Worm (Caenorhabditis elegans) whole organism, late embryonic: Measurements from ENCODE around the gene Y46G5A.22.

Experiments
- ama-1 ChIP-seq: fragments of 150-350 bp; optimal IDR thresholded peaks from 2 replicates; lab custom pipeline; 2014
- ceh-34 ChIP-seq: sonication (generic microtip); optimal IDR thresholded peaks from 2 replicates; lab custom pipeline; 2016; ENCODE audit warnings: mild to moderate bottlenecking, missing genetic modification characterization, missing compliant biosample characterization
- ceh-6 ChIP-seq: fragments of 200-800 bp; sonication (Bioruptor generic); optimal IDR thresholded peaks from 2 replicates; lab custom pipeline; 2018; ENCODE audit warnings: mild to moderate bottlenecking, missing genetic modification characterization, missing compliant biosample characterization
- fkh-6 ChIP-seq: sonication (generic microtip); optimal IDR thresholded peaks from 2 replicates; lab custom pipeline; 2016; ENCODE audit warnings: missing genetic modification characterization, missing compliant biosample characterization
- pag-3 ChIP-seq: sonication (generic microtip); optimal IDR thresholded peaks from 2 replicates; lab custom pipeline; 2016; ENCODE audit warnings: missing compliant biosample characterization, missing genetic modification characterization, borderline replicate concordance
- pha-4 ChIP-seq: fragments of 150-350 bp; optimal IDR thresholded peaks from 2 replicates; lab custom pipeline; 2018; ENCODE audit warnings: missing biosample characterization, missing genetic modification reagents, missing genetic modification characterization
- unc-86 ChIP-seq: sonication (generic microtip); optimal IDR thresholded peaks from 2 replicates; lab custom pipeline; 2016; ENCODE audit warnings: missing genetic modification characterization, missing compliant biosample characterization

DNA sequence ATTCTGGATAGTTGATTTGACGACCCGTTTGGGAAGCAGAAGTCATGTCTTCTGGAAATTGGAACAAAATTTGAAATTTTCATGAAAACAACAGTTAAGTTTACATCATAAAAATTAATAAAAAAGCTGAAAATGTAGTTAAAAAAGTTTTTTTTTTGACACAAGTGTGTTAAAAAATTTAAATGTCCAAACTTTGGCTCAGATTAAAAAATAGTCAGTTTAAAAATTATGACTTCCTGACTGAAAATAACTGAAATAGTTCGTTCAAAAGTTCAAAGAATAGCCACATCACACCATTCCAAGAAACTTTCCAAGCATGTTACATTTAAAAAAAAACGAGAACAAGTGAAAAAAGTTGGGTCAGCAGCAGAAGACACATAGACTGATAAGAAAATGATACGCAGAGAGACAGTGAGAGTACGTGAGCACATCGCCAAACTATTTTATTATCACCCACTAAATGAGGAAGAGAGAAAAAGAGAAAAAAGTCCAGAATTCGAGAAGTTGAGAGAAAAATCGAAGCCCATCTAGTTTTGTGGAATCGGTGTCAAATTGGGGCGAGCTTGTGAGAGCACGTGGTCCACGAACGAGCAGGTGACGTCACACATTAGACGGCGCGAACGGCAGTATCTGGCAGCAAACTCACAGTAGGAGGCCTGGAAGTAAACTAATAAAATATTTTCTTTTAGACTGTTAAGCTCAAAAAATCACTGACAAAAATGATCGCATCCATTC is 1.8 kb downstream of the Y46G5A.22 start, which contains the start of gene acl-7:
- no peak for TF ChIP-seq ceh-6 (GFP tag; lab: Kevin White, UChicago)
- TF ChIP-seq fkh-6, result no peak
- TF ChIP-seq ama-1 (lab: Kevin White, UChicago), result no peak
- TF ChIP-seq unc-86 (tag; lab: Kevin White, UChicago), result no peak
- no peak for TF ChIP-seq pha-4 (tag; lab: Kevin White, UChicago)
- TF ChIP-seq ceh-34 (tag; lab: Kevin White, UChicago), result no peak
- TF ChIP-seq pag-3 (tag; lab: Kevin White, UChicago), result no peak
